Worm (Caenorhabditis elegans): Measurements from ENCODE around the gene mrpl-2.

mrpl-2 gene

ce11 chrIV:749557-749956, 23.5 kb upstream of the mrpl-2 start:
- TF ChIP-seq nhr-12 (tag; optimal IDR thresholded peaks at IDR 0.05), result no peak
- TF ChIP-seq flh-1 (GFP tag; optimal IDR thresholded peaks at IDR 0.05), result no peak
- no peak for TF ChIP-seq drap-1 (GFP tag; optimal IDR thresholded peaks at IDR 0.05)
- no peak for TF ChIP-seq bed-3 (GFP tag; optimal IDR thresholded peaks at IDR 0.05)
- no peak for TF ChIP-seq nhr-76 (tag; optimal IDR thresholded peaks at IDR 0.05)
- TF ChIP-seq lin-13 (tag; optimal IDR thresholded peaks at IDR 0.05), result no peak
- no peak for TF ChIP-seq sptf-1 (tag; optimal IDR thresholded peaks at IDR 0.05)

DNA sequence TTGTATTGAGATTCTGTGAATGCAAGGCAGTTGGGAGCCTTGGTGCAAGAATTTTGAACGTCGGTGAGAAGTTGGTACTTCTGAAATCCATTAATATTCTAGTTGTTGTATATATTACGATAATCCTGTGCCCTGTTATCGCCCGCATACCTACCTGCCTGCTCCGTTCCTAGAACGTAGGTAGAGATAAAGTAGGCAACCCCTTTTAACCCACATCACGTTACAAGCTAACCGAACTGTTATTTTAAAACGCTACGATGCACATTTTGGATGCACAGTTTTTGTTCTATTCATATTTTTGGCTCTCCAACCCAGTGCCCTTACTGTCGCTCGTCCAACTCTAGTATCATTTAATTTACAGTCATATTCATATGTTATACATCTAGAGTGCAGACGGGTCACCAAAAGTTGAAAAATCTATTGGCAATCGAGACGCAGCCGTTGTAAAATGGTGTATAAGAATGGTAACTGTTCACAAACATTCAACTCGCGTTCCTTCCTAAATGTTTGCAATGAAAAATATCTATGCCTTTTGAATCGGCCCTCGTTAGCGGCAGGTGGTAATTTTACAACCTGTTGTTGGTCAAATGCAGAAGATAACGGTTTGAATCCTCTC, 18.6 kb upstream of the mrpl-2 start:
- TF ChIP-seq ham-2 (GFP tag; optimal IDR thresholded peaks at IDR 0.05) (no peak), lin-13 (tag; optimal IDR thresholded peaks at IDR 0.05) (no peak), drap-1 (GFP tag; optimal IDR thresholded peaks at IDR 0.05) (no peak), blmp-1 (tag; optimal IDR thresholded peaks at IDR 0.05) (no peak), elt-3 (tag; optimal IDR thresholded peaks at IDR 0.05) (no peak), sptf-1 (tag; optimal IDR thresholded peaks at IDR 0.05) (no peak), nhr-28 (tag; optimal IDR thresholded peaks at IDR 0.05) (no peak)

- TF ChIP-seq cnd-1 (tag; optimal IDR thresholded peaks at IDR 0.05) (no peak), drap-1 (GFP tag; optimal IDR thresholded peaks at IDR 0.05) (no peak), nhr-28 (tag; optimal IDR thresholded peaks at IDR 0.05) (no peak), lsy-2 (tag; optimal IDR thresholded peaks at IDR 0.05) (no peak), ceh-39 (tag; optimal IDR thresholded peaks at IDR 0.05) (no peak)
Observed at ce11 chrIV:756421-756820, 16.6 kb upstream of the mrpl-2 start, which contains the start of gene srt-23. TSS of gene srt-23 (plus strand) at chrIV:756721.

ce11 chrIV:756956-757355, 16.1 kb upstream of the mrpl-2 start:
- TF ChIP-seq ceh-39 (tag; optimal IDR thresholded peaks at IDR 0.05), result no peak
- TF ChIP-seq nhr-237 (tag; optimal IDR thresholded peaks at IDR 0.05), result no peak

ce11 chrIV:757548-757947, 15.5 kb upstream of the mrpl-2 start:
- TF ChIP-seq drap-1 (GFP tag; optimal IDR thresholded peaks at IDR 0.05) (no peak), zip-8 (tag; optimal IDR thresholded peaks at IDR 0.05) (no peak)

ce11 chrIV:760267-760666, 12.8 kb upstream of the mrpl-2 start, which contains the start of gene gst-40:
TSS of gene gst-40 (plus strand) at chrIV:760502.
- TF ChIP-seq flh-1 (GFP tag; optimal IDR thresholded peaks at IDR 0.05), result no peak
- TF ChIP-seq unc-62 (GFP tag; optimal IDR thresholded peaks at IDR 0.05), result no peak
- TF ChIP-seq drap-1 (GFP tag; optimal IDR thresholded peaks at IDR 0.05), result no peak
- TF ChIP-seq blmp-1 (tag; optimal IDR thresholded peaks at IDR 0.05), result no peak
- TF ChIP-seq cnd-1 (tag; optimal IDR thresholded peaks at IDR 0.05), result no peak

- no peak for TF ChIP-seq nhr-28 (tag; optimal IDR thresholded peaks at IDR 0.05)
- TF ChIP-seq elt-1 (tag; optimal IDR thresholded peaks at IDR 0.05; ENCODE audit: borderline replicate concordance, insufficient read depth), result no peak
- TF ChIP-seq tbx-8 (GFP tag; optimal IDR thresholded peaks at IDR 0.05), result no peak
- no peak for TF ChIP-seq lin-13 (tag; optimal IDR thresholded peaks at IDR 0.05)
- TF ChIP-seq blmp-1 (tag; optimal IDR thresholded peaks at IDR 0.05), result no peak
- no peak for TF ChIP-seq elt-3 (tag; optimal IDR thresholded peaks at IDR 0.05)
- no peak for TF ChIP-seq lsy-2 (tag; optimal IDR thresholded peaks at IDR 0.05)
- no peak for TF ChIP-seq ceh-43 (GFP tag; optimal IDR thresholded peaks at IDR 0.05)
- no peak for TF ChIP-seq pha-4 (tag; optimal IDR thresholded peaks at IDR 0.05)
- TF ChIP-seq sem-2 (GFP tag; optimal IDR thresholded peaks at IDR 0.05), result no peak
- TF ChIP-seq zip-8 (tag; optimal IDR thresholded peaks at IDR 0.05), result no peak
- TF ChIP-seq M03D4.4 (tag; optimal IDR thresholded peaks at IDR 0.05), result no peak
- TF ChIP-seq ces-1 (GFP tag; optimal IDR thresholded peaks at IDR 0.05), result no peak
- no peak for TF ChIP-seq drap-1 (GFP tag; optimal IDR thresholded peaks at IDR 0.05)
- no peak for TF ChIP-seq nhr-2 (tag; optimal IDR thresholded peaks at IDR 0.05)
- TF ChIP-seq flh-1 (GFP tag; optimal IDR thresholded peaks at IDR 0.05), result no peak
- TF ChIP-seq sptf-1 (tag; optimal IDR thresholded peaks at IDR 0.05), result no peak
- no peak for TF ChIP-seq ceh-39 (tag; optimal IDR thresholded peaks at IDR 0.05)
Observed at ce11 chrIV:762016-762459, 11.0 kb upstream of the mrpl-2 start.

Measured in whole organism, mixed stage, embryonic.